Worm (Caenorhabditis elegans): ENCODE data around the gene math-13.

The math-13 gene

ce11 chrII:1842894-1843293 lies 32.9 kb upstream of the math-13 start, which contains the start of the genes C52E2.5 and C52E2.4:
TSS of gene C52E2.5 (minus strand) at chrII:1842936.
TSS of gene C52E2.4 (plus strand) at chrII:1843145.
- TF ChIP-seq nhr-76 (tag; optimal IDR thresholded peaks at IDR 0.05) = no peak
- no peak for TF ChIP-seq lsy-2 (tag; optimal IDR thresholded peaks at IDR 0.05)
- no peak for TF ChIP-seq lin-32 (GFP tag; optimal IDR thresholded peaks at IDR 0.05)
- no peak for TF ChIP-seq ces-1 (GFP tag; optimal IDR thresholded peaks at IDR 0.05)
- TF ChIP-seq ceh-43 (GFP tag; optimal IDR thresholded peaks at IDR 0.05) = no peak
- no peak for TF ChIP-seq nhr-28 (tag; optimal IDR thresholded peaks at IDR 0.05)
- no peak for TF ChIP-seq flh-1 (GFP tag; optimal IDR thresholded peaks at IDR 0.05)
- TF ChIP-seq unc-39 (tag; optimal IDR thresholded peaks at IDR 0.05) = no peak
- no peak for TF ChIP-seq sptf-1 (tag; optimal IDR thresholded peaks at IDR 0.05)
- no peak for TF ChIP-seq snpc-4 (tag; optimal IDR thresholded peaks at IDR 0.05)
- TF ChIP-seq tbx-8 (GFP tag; optimal IDR thresholded peaks at IDR 0.05) = no peak

- no peak for TF ChIP-seq ceh-39 (tag; optimal IDR thresholded peaks at IDR 0.05)
- no peak for TF ChIP-seq sptf-1 (tag; optimal IDR thresholded peaks at IDR 0.05)
- no peak for TF ChIP-seq unc-39 (tag; optimal IDR thresholded peaks at IDR 0.05)
Observed at ce11 chrII:1844552-1844951, 31.2 kb upstream of the math-13 start.

ce11 chrII:1848109-1848508 lies 27.6 kb upstream of the math-13 start, which contains the start of gene fbxb-97:
TSS of gene fbxb-97 (minus strand) at chrII:1848161.
- no peak for TF ChIP-seq nhr-76 (tag; optimal IDR thresholded peaks at IDR 0.05)
- TF ChIP-seq unc-120 (tag; optimal IDR thresholded peaks at IDR 0.05; ENCODE audit: poor library complexity, severe bottlenecking) = peak; percentile 51
- no peak for TF ChIP-seq M03D4.4 (tag; optimal IDR thresholded peaks at IDR 0.05)
- TF ChIP-seq blmp-1 (tag; optimal IDR thresholded peaks at IDR 0.05) = no peak
- no peak for TF ChIP-seq ceh-39 (tag; optimal IDR thresholded peaks at IDR 0.05)
- no peak for TF ChIP-seq lin-32 (GFP tag; optimal IDR thresholded peaks at IDR 0.05)

ce11 chrII:1850299-1850698 lies 25.5 kb upstream of the math-13 start, which contains the start of gene fbxb-96:
TSS of gene fbxb-96 (minus strand) at chrII:1850399.
- TF ChIP-seq ceh-39 (tag; optimal IDR thresholded peaks at IDR 0.05) = no peak
- TF ChIP-seq sem-2 (GFP tag; optimal IDR thresholded peaks at IDR 0.05) = no peak
- TF ChIP-seq tbx-8 (GFP tag; optimal IDR thresholded peaks at IDR 0.05) = no peak
- no peak for TF ChIP-seq M03D4.4 (tag; optimal IDR thresholded peaks at IDR 0.05)
- TF ChIP-seq nhr-28 (tag; optimal IDR thresholded peaks at IDR 0.05) = no peak
- no peak for TF ChIP-seq bed-3 (GFP tag; optimal IDR thresholded peaks at IDR 0.05)
- TF ChIP-seq ces-1 (GFP tag; optimal IDR thresholded peaks at IDR 0.05) = no peak
- no peak for TF ChIP-seq nhr-237 (tag; optimal IDR thresholded peaks at IDR 0.05)
- TF ChIP-seq elt-3 (tag; optimal IDR thresholded peaks at IDR 0.05) = no peak
- no peak for TF ChIP-seq ztf-11 (tag; optimal IDR thresholded peaks at IDR 0.05)
- no peak for TF ChIP-seq nhr-2 (tag; optimal IDR thresholded peaks at IDR 0.05)
- no peak for TF ChIP-seq drap-1 (GFP tag; optimal IDR thresholded peaks at IDR 0.05)
- TF ChIP-seq mab-5 (tag; optimal IDR thresholded peaks at IDR 0.05) = no peak
- TF ChIP-seq ceh-43 (GFP tag; optimal IDR thresholded peaks at IDR 0.05) = no peak

- TF ChIP-seq elt-1 (tag; optimal IDR thresholded peaks at IDR 0.05; ENCODE audit: borderline replicate concordance, insufficient read depth) (peak; percentile 62), lin-13 (tag; optimal IDR thresholded peaks at IDR 0.05) (no peak), elt-3 (tag; optimal IDR thresholded peaks at IDR 0.05) (peak; percentile 85), hlh-1 (tag; optimal IDR thresholded peaks at IDR 0.05) (no peak)
Observed at ce11 chrII:1850840-1851294, 24.9 kb upstream of the math-13 start, which contains the start of gene C52E2.3. TSS of gene C52E2.3 (plus strand) at chrII:1851244.

DNA sequence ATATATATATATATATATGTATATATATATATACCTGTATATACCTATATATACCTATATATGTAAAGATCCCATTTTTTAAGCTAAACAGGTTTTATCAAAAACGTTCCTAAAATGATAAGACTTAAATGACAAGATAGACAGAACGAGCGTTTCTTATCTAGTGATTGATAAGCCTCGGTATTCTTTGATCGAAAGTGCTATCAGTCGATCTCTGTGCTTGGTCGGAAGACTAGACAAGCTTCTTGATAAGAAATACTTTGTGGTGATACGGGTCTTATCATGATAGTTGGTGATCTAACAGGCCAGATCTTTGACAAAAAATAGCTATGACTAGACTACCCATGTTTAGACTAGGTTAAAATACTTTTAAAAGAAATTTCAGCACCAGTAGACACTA lies 24.0 kb upstream of the math-13 start:
- TF ChIP-seq pha-4 (tag; optimal IDR thresholded peaks at IDR 0.05) (no peak), mab-5 (tag; optimal IDR thresholded peaks at IDR 0.05) (no peak), drap-1 (GFP tag; optimal IDR thresholded peaks at IDR 0.05) (no peak), cnd-1 (tag; optimal IDR thresholded peaks at IDR 0.05) (no peak), sptf-1 (tag; optimal IDR thresholded peaks at IDR 0.05) (no peak), lsy-2 (tag; optimal IDR thresholded peaks at IDR 0.05) (no peak), flh-1 (GFP tag; optimal IDR thresholded peaks at IDR 0.05) (no peak), sem-2 (GFP tag; optimal IDR thresholded peaks at IDR 0.05) (no peak), nhr-237 (tag; optimal IDR thresholded peaks at IDR 0.05) (no peak), mls-2 (tag; optimal IDR thresholded peaks at IDR 0.05) (no peak), snpc-4 (tag; optimal IDR thresholded peaks at IDR 0.05) (no peak), M03D4.4 (tag; optimal IDR thresholded peaks at IDR 0.05) (no peak), ceh-43 (GFP tag; optimal IDR thresholded peaks at IDR 0.05) (no peak), nhr-12 (tag; optimal IDR thresholded peaks at IDR 0.05) (no peak), ztf-11 (tag; optimal IDR thresholded peaks at IDR 0.05) (no peak)

Measured in whole organism, mixed stage, embryonic.